Fruit fly (Drosophila melanogaster): Measurements from ENCODE around the gene CG12078.

The CG12078 gene

dm6 chr3L:3197464-3197863, 46.6 kb downstream of the CG12078 start, which contains the start of gene CG14966:
Gene CG14966, minus strand, starts transcription at chr3L:3197631.
- peak; percentile 6 for TF ChIP-seq gl (tag; optimal IDR thresholded peaks at IDR 0.05)
- 0 out of 2 replicates have a peak, but pooled peaks have one; percentile 19 for TF ChIP-seq CG12605 (GFP tag; IDR thresholded peaks at IDR 0.05)
- TF ChIP-seq CG8301 (tag; optimal IDR thresholded peaks at IDR 0.05) = no peak
- no peak for TF ChIP-seq CG15710 (tag; optimal IDR thresholded peaks at IDR 0.05)

- TF ChIP-seq CG34367 (tag; optimal IDR thresholded peaks at IDR 0.05) (peak; percentile 96), rn (GFP tag; IDR thresholded peaks at IDR 0.05) (peak; percentile 96), gl (tag; optimal IDR thresholded peaks at IDR 0.05) (peak; percentile 88), CG14655 (GFP tag; optimal IDR thresholded peaks at IDR 0.05) (peak; percentile 96), CG17806 (tag; optimal IDR thresholded peaks at IDR 0.05) (peak; percentile 96), CG15710 (tag; optimal IDR thresholded peaks at IDR 0.05) (peak; percentile 92), CG9948 (tag; optimal IDR thresholded peaks at IDR 0.05) (peak; percentile 93), Pif1B (GFP tag; optimal IDR thresholded peaks at IDR 0.05) (peak; percentile 98), CG32121 (GFP tag; IDR thresholded peaks at IDR 0.05) (peak; percentile 98), EcR (GFP tag; optimal IDR thresholded peaks at IDR 0.05) (no peak), CG12605 (GFP tag; IDR thresholded peaks at IDR 0.05) (peak; percentile 99), Ets98B (GFP tag; IDR thresholded peaks at IDR 0.05) (peak; percentile 98), Snoo (tag; optimal IDR thresholded peaks at IDR 0.05) (peak; percentile 94), Pif1A (GFP tag; optimal IDR thresholded peaks at IDR 0.05) (peak; percentile 98), CG8159 (tag; optimal IDR thresholded peaks at IDR 0.05) (peak; percentile 94), CG8301 (tag; optimal IDR thresholded peaks at IDR 0.05) (peak; percentile 97), CG13204 (GFP tag; optimal IDR thresholded peaks at IDR 0.05) (peak; percentile 55), fd96Ca (GFP tag; IDR thresholded peaks at IDR 0.05) (peak; percentile 95), CG10348 (GFP tag; IDR thresholded peaks at IDR 0.05) (peak; percentile 84), D1 (tag; optimal IDR thresholded peaks at IDR 0.05) (no peak), CG4496 (GFP tag; IDR thresholded peaks at IDR 0.05) (peak; percentile 99)
Measured at dm6 chr3L:3194059-3194458, 50.0 kb downstream of the CG12078 start.

All from whole organism, pupa.